Worm (Caenorhabditis elegans): ENCODE results near the gene Y113G7B.11.

The Y113G7B.11 gene

DNA sequence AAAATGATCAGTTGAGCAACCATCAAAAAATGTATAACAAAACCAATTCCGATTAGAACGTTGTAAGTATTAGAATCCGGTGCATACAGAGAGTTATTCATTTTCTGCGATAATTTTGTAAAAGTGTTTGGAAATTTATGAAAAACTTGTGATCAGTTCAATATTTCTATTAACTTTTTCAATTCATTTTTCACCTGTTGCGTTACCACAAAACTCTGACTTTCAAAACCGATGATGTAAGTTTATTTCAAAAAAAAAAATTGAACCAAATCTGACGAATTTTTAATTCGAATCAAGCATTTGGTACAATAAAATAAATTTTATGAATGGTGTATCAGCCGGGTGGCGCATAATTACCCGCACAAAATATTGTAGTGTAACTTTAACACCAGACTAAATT, 28.5 kb downstream of the Y113G7B.11 start, which contains the start of gene srz-16:
TSS of gene srz-16 (minus strand) at position 101 of the 400 bp plus-strand sequence.
- TF ChIP-seq cebp-1 (GFP tag; IDR thresholded peaks at IDR 0.05) (no peak), cebp-1 (tag; optimal IDR thresholded peaks at IDR 0.05) (no peak), nfya-1 (tag; optimal IDR thresholded peaks at IDR 0.05; ENCODE audit: borderline replicate concordance, insufficient read depth) (no peak), zfh-2 (GFP tag; conservative IDR thresholded peaks at IDR 0.05) (no peak), gei-17 (GFP tag; optimal IDR thresholded peaks at IDR 0.05) (no peak)

DNA sequence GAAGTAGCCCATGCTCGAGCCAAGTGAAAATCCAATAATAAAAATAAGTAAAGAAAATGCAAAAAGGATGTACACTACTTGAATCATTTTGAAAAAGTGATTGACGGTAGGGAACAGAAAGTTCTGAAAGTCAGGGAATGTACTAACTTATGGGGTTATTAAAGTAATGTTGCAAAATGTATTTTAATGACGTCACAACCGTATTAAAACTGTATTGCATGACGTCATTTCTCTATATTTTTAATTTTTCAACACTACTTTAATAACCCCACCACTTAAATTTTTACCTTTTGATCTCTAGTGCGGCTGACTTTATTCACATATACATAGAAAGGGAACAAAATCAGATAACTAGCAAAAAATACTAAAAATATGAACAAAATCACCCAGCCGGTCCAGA, 32.8 kb downstream of the Y113G7B.11 start:
- no peak for TF ChIP-seq cebp-1 (GFP tag; IDR thresholded peaks at IDR 0.05)
- no peak for TF ChIP-seq cebp-1 (tag; optimal IDR thresholded peaks at IDR 0.05)
- TF ChIP-seq nhr-27 (tag; optimal IDR thresholded peaks at IDR 0.05) = no peak

ce11 chrV:20180819-20181218, 34.3 kb downstream of the Y113G7B.11 start:
- peak; percentile 96 for TF ChIP-seq hmg-1.2 (GFP tag; IDR thresholded peaks at IDR 0.05)
- peak; percentile 42; the same call in 1 of the 2 replicates for TF ChIP-seq D2030.7 (GFP tag; IDR thresholded peaks at IDR 0.05)
- TF ChIP-seq attf-6 (GFP tag; IDR thresholded peaks at IDR 0.05) = peak; percentile 22; the same call in 1 of the 2 replicates

- TF ChIP-seq T26A5.8 (tag; optimal IDR thresholded peaks at IDR 0.05) (no peak), hsf-1 (GFP tag; IDR thresholded peaks at IDR 0.05) (no peak), tbp1 (GFP tag; optimal IDR thresholded peaks at IDR 0.05) (no peak), F57A8.1 (GFP tag; optimal IDR thresholded peaks at IDR 0.05) (no peak), Y56A3A.18 (GFP tag; IDR thresholded peaks at IDR 0.05) (no peak), unc-130 (GFP tag; optimal IDR thresholded peaks at IDR 0.05) (no peak), nhr-120 (GFP tag; IDR thresholded peaks at IDR 0.05) (no peak), ceh-91 (GFP tag; IDR thresholded peaks at IDR 0.05) (no peak), die-1 (tag; optimal IDR thresholded peaks at IDR 0.05) (no peak), zim-3 (tag; optimal IDR thresholded peaks at IDR 0.05) (no peak), ceh-100 (GFP tag; IDR thresholded peaks at IDR 0.05) (no peak), attf-5 (GFP tag; optimal IDR thresholded peaks at IDR 0.05) (no peak), somi-1 (GFP tag; optimal IDR thresholded peaks at IDR 0.05) (no peak), ztf-28 (GFP tag; IDR thresholded peaks at IDR 0.05) (no peak), lag-1 (GFP tag; IDR thresholded peaks at IDR 0.05) (no peak), sdz-38 (tag; optimal IDR thresholded peaks at IDR 0.05) (no peak)
These were observed 43.2 kb downstream of the Y113G7B.11 start, which contains the start of gene srw-39 for ce11 chrV:20171941-20172340. Gene srw-39, minus strand, starts transcription at chrV:20172041.

ce11 chrV:20165808-20166207, 49.3 kb downstream of the Y113G7B.11 start:
- TF ChIP-seq F39B2.1 (GFP tag; IDR thresholded peaks at IDR 0.05) (no peak), Y67H2A.10 (GFP tag; conservative IDR thresholded peaks at IDR 0.05) (no peak), F57A8.1 (GFP tag; optimal IDR thresholded peaks at IDR 0.05) (no peak), Y95B8A.8 (GFP tag; IDR thresholded peaks at IDR 0.05) (no peak), sptf-2 (GFP tag; optimal IDR thresholded peaks at IDR 0.05) (no peak), Y53G8AR.9 (GFP tag; conservative IDR thresholded peaks at IDR 0.05) (no peak), ztf-22 (GFP tag; optimal IDR thresholded peaks at IDR 0.05) (no peak), ztf-18 (tag; optimal IDR thresholded peaks at IDR 0.05) (no peak), cebp-1 (GFP tag; IDR thresholded peaks at IDR 0.05) (no peak), cebp-1 (tag; optimal IDR thresholded peaks at IDR 0.05) (no peak), rpc-1 (optimal IDR thresholded peaks at IDR 0.05) (no peak), rpc-1 (tag; optimal IDR thresholded peaks at IDR 0.05) (no peak), dpl-1 (GFP tag; optimal IDR thresholded peaks at IDR 0.05) (no peak), attf-3 (GFP tag; conservative IDR thresholded peaks at IDR 0.05) (no peak), attf-6 (GFP tag; IDR thresholded peaks at IDR 0.05) (no peak), K11D2.4 (GFP tag; IDR thresholded peaks at IDR 0.05) (no peak), F37B4.10 (GFP tag; IDR thresholded peaks at IDR 0.05) (no peak), snpc-4 (GFP tag; optimal IDR thresholded peaks at IDR 0.05) (no peak), snpc-4 (tag; optimal IDR thresholded peaks at IDR 0.05) (no peak), bed-2 (GFP tag; IDR thresholded peaks at IDR 0.05) (no peak), snpc-1.3 (tag; optimal IDR thresholded peaks at IDR 0.05; ENCODE audit: insufficient read depth) (no peak), T26A5.8 (tag; optimal IDR thresholded peaks at IDR 0.05) (no peak)

Data from whole organism, young adult.